Worm (Caenorhabditis elegans): ENCODE measurements around the gene Y43F8C.11.

Y43F8C.11 gene

ce11 chrV:19670866-19671265 lies 807 bp downstream of the Y43F8C.11 start:
- TF ChIP-seq snu-23 (GFP tag; optimal IDR thresholded peaks at IDR 0.05) (no peak), lin-13 (GFP tag; optimal IDR thresholded peaks at IDR 0.05) (no peak), lsy-2 (tag; optimal IDR thresholded peaks at IDR 0.05) (no peak), grh-1 (GFP tag; IDR thresholded peaks at IDR 0.05) (no peak), dsc-1 (tag; optimal IDR thresholded peaks at IDR 0.05) (no peak), mep-1 (tag; optimal IDR thresholded peaks at IDR 0.05) (no peak), nhr-28 (tag; optimal IDR thresholded peaks at IDR 0.05) (no peak), fkh-10 (GFP tag; optimal IDR thresholded peaks at IDR 0.05) (no peak), aha-1 (tag; optimal IDR thresholded peaks at IDR 0.05) (no peak), efl-1 (optimal IDR thresholded peaks at IDR 0.05) (no peak), efl-1 (GFP tag; optimal IDR thresholded peaks at IDR 0.05 in 1 of 2) (no peak), zag-1 (tag; optimal IDR thresholded peaks at IDR 0.05) (no peak), egl-13 (tag; optimal IDR thresholded peaks at IDR 0.05) (no peak), C16A3.4 (tag; optimal IDR thresholded peaks at IDR 0.05) (no peak)

- no peak for TF ChIP-seq ets-5 (GFP tag; IDR thresholded peaks at IDR 0.05)
- TF ChIP-seq aly-2 (tag; optimal IDR thresholded peaks at IDR 0.05): no peak
- TF ChIP-seq C16A3.4 (tag; optimal IDR thresholded peaks at IDR 0.05): no peak
- no peak for TF ChIP-seq tbx-2 (tag; optimal IDR thresholded peaks at IDR 0.05)
- TF ChIP-seq irx-1 (tag; optimal IDR thresholded peaks at IDR 0.05): no peak
- TF ChIP-seq C34B4.2 (tag; optimal IDR thresholded peaks at IDR 0.05): no peak
- no peak for TF ChIP-seq blmp-1 (tag; optimal IDR thresholded peaks at IDR 0.05)
- no peak for TF ChIP-seq tlp-1 (tag; optimal IDR thresholded peaks at IDR 0.05)
- no peak for TF ChIP-seq mep-1 (tag; optimal IDR thresholded peaks at IDR 0.05)
- no peak for TF ChIP-seq xbp-1 (tag; optimal IDR thresholded peaks at IDR 0.05)
- no peak for TF ChIP-seq unc-62 (GFP tag; optimal IDR thresholded peaks at IDR 0.05)
- TF ChIP-seq swsn-7 (tag; optimal IDR thresholded peaks at IDR 0.05): no peak
- TF ChIP-seq mdl-1 (tag; optimal IDR thresholded peaks at IDR 0.05): no peak
- TF ChIP-seq dsc-1 (tag; optimal IDR thresholded peaks at IDR 0.05): no peak
- TF ChIP-seq nhr-28 (tag; optimal IDR thresholded peaks at IDR 0.05): no peak
Measured at ce11 chrV:19671816-19672215, 1.8 kb downstream of the Y43F8C.11 start.

ce11 chrV:19672357-19672756 lies 2.3 kb downstream of the Y43F8C.11 start:
- no peak for TF ChIP-seq swsn-7 (tag; optimal IDR thresholded peaks at IDR 0.05)
- no peak for TF ChIP-seq mef-2 (tag; optimal IDR thresholded peaks at IDR 0.05)
- TF ChIP-seq nhr-84 (tag; optimal IDR thresholded peaks at IDR 0.05): no peak
- no peak for TF ChIP-seq efl-1 (optimal IDR thresholded peaks at IDR 0.05)
- TF ChIP-seq efl-1 (GFP tag; optimal IDR thresholded peaks at IDR 0.05 in 1 of 2): peak in 1 of 2 experiments; percentile 31
- TF ChIP-seq aly-2 (tag; optimal IDR thresholded peaks at IDR 0.05): no peak
- peak in 1 of 2 experiments; percentile 9 for TF ChIP-seq lin-35 (GFP tag; optimal IDR thresholded peaks at IDR 0.05)
- no peak for TF ChIP-seq mep-1 (tag; optimal IDR thresholded peaks at IDR 0.05)
- peak; percentile 72 for TF ChIP-seq skn-1 (tag; optimal IDR thresholded peaks at IDR 0.05)
- no peak for TF ChIP-seq sup-37 (GFP tag; optimal IDR thresholded peaks at IDR 0.05)
- TF ChIP-seq unc-86 (tag; optimal IDR thresholded peaks at IDR 0.05): no peak
- peak; percentile 65 for TF ChIP-seq elt-2 (tag; optimal IDR thresholded peaks at IDR 0.05)

- no peak for TF ChIP-seq nhr-19 (GFP tag; conservative IDR thresholded peaks at IDR 0.05)
- TF ChIP-seq lir-3 (tag; optimal IDR thresholded peaks at IDR 0.05; ENCODE audit: poor library complexity): no peak
- TF ChIP-seq lin-35 (GFP tag; optimal IDR thresholded peaks at IDR 0.05): peak in 1 of 2 experiments; percentile 25
- peak; percentile 70 to 81 for TF ChIP-seq efl-1 (optimal IDR thresholded peaks at IDR 0.05)
- peak; percentile 73 to 95 for TF ChIP-seq efl-1 (GFP tag; optimal IDR thresholded peaks at IDR 0.05 in 1 of 2)
- TF ChIP-seq F16B12.6 (tag; optimal IDR thresholded peaks at IDR 0.05): peak; percentile 64
- no peak for TF ChIP-seq nhr-20 (tag; optimal IDR thresholded peaks at IDR 0.05)
- TF ChIP-seq nhr-47 (tag; optimal IDR thresholded peaks at IDR 0.05): no peak
- TF ChIP-seq dpl-1 (GFP tag; optimal IDR thresholded peaks at IDR 0.05): peak; percentile 29 to 60 (median 33)
- peak; percentile 12 for TF ChIP-seq elt-2 (tag; optimal IDR thresholded peaks at IDR 0.05)
- TF ChIP-seq ces-1 (GFP tag; optimal IDR thresholded peaks at IDR 0.05): no peak
- TF ChIP-seq ztf-4 (tag; optimal IDR thresholded peaks at IDR 0.05): no peak
- TF ChIP-seq nhr-28 (tag; optimal IDR thresholded peaks at IDR 0.05): no peak
Measured at ce11 chrV:19673298-19673903, 3.3 kb downstream of the Y43F8C.11 start.

All from whole organism, L1 larva.